Worm (Caenorhabditis elegans) whole organism, L1 larva: ENCODE results near the gene blos-7.
A peak's percentile ranks its signal among the peaks of the same experiment; 100 is the strongest.

Source experiments
- C04F5.9 ChIP-seq: sonication (generic microtip); optimal IDR thresholded peaks from 2 replicates; lab custom pipeline; 2016; ENCODE audit warnings: missing genetic modification characterization, missing compliant biosample characterization
- C16A3.4 ChIP-seq: fragments of 150-350 bp; optimal IDR thresholded peaks from 2 replicates; lab custom pipeline; 2014; ENCODE audit warnings: missing biosample characterization, missing genetic modification characterization
- F16B12.6 ChIP-seq: fragments of 150-350 bp; optimal IDR thresholded peaks from 2 replicates; lab custom pipeline; 2014; ENCODE audit warnings: missing biosample characterization, missing genetic modification characterization
- Y116A8C.19 ChIP-seq: sonication (generic microtip); optimal IDR thresholded peaks from 2 replicates; lab custom pipeline; 2016; ENCODE audit warnings: missing compliant biosample characterization, missing genetic modification characterization, borderline replicate concordance
- aha-1 ChIP-seq: fragments of 150-350 bp; optimal IDR thresholded peaks from 2 replicates; lab custom pipeline; 2014; ENCODE audit warnings: missing biosample characterization, missing genetic modification characterization
- aly-2 ChIP-seq: fragments of 150-350 bp; optimal IDR thresholded peaks from 2 replicates; lab custom pipeline; 2014; ENCODE audit warnings: missing biosample characterization, missing genetic modification characterization
- ama-1 ChIP-seq: fragments of 150-350 bp; optimal IDR thresholded peaks from 2 replicates; lab custom pipeline; 2014
- blmp-1 ChIP-seq: fragments of 150-350 bp; optimal IDR thresholded peaks from 2 replicates; lab custom pipeline; 2014; ENCODE audit warnings: missing biosample characterization, missing genetic modification characterization
- ceh-63 ChIP-seq: fragments of 200-800 bp; sonication (Bioruptor generic); optimal IDR thresholded peaks from 2 replicates; lab custom pipeline; 2018; ENCODE audit warnings: mild to moderate bottlenecking, missing genetic modification characterization, missing compliant biosample characterization
- ceh-8 ChIP-seq: fragments of 200-800 bp; sonication (Bioruptor generic); optimal IDR thresholded peaks from 2 replicates; lab custom pipeline; 2018; ENCODE audit warnings: mild to moderate bottlenecking, missing genetic modification characterization, moderate library complexity, missing compliant biosample characterization
- ceh-82 ChIP-seq, 3 experiments: fragments of 150-350 bp in 1 of 3; sonication (generic microtip) in 2 of 3; optimal IDR thresholded peaks; 2 replicates each; lab custom pipeline; 2014 to 2017; ENCODE audit warnings: missing biosample characterization in 3 of 3, missing genetic modification characterization in 3 of 3
- ceh-88 ChIP-seq: fragments of 200-800 bp; sonication (Bioruptor generic); IDR thresholded peaks from 2 replicates; pipeline ENCODE4 v1.3.6; 2022; ENCODE audit warnings: missing genetic modification characterization, missing compliant biosample characterization
- dpl-1 ChIP-seq, 3 experiments: fragments of 150-350 bp in 2 of 3; sonication (generic microtip) in 1 of 3; optimal IDR thresholded peaks; 2 replicates each; lab custom pipeline; 2014 to 2017; ENCODE audit warnings: missing biosample characterization in 3 of 3, missing genetic modification characterization in 3 of 3, missing genetic modification reagents in 3 of 3
- dsc-1 ChIP-seq: sonication (generic microtip); optimal IDR thresholded peaks from 2 replicates; lab custom pipeline; 2016; ENCODE audit warnings: mild to moderate bottlenecking, missing genetic modification characterization, missing compliant biosample characterization
- efl-1 ChIP-seq, 4 experiments: fragments of 150-350 bp; optimal IDR thresholded peaks in 3 of 4; peaks in 1 of 4; 1 replicate in 1 of 4; 2 replicates in 3 of 4; lab custom pipeline; 2014; ENCODE audit warnings: missing biosample characterization in 2 of 4, missing genetic modification characterization in 2 of 4, missing genetic modification reagents in 2 of 4
- efl-3 ChIP-seq: fragments of 200-800 bp; sonication (Bioruptor generic); optimal IDR thresholded peaks from 2 replicates; lab custom pipeline; 2018; ENCODE audit warnings: mild to moderate bottlenecking, missing genetic modification characterization, missing compliant biosample characterization
- egl-27 ChIP-seq, 2 experiments: fragments of 150-350 bp in 1 of 2; sonication (generic microtip); optimal IDR thresholded peaks; 3 replicates each; lab custom pipeline; 2017 to 2018; ENCODE audit warnings: missing biosample characterization in 2 of 2, missing genetic modification characterization in 2 of 2, missing genetic modification reagents in 2 of 2
- elt-2 ChIP-seq: sonication (generic microtip); optimal IDR thresholded peaks from 2 replicates; lab custom pipeline; 2016; ENCODE audit warnings: missing genetic modification characterization, mild to moderate bottlenecking, inconsistent platforms, missing compliant biosample characterization, missing genetic modification reagents
- ets-5 ChIP-seq: fragments of 200-800 bp; sonication (Bioruptor generic); IDR thresholded peaks from 2 replicates; pipeline ENCODE4 v1.3.6; 2022; ENCODE audit warnings: missing genetic modification characterization, missing compliant biosample characterization
- fkh-10 ChIP-seq: sonication (generic microtip); optimal IDR thresholded peaks from 2 replicates; lab custom pipeline; 2017; ENCODE audit warnings: missing biosample characterization, missing genetic modification reagents, missing genetic modification characterization
- fkh-4 ChIP-seq: sonication (generic microtip); optimal IDR thresholded peaks from 2 replicates; lab custom pipeline; 2016; ENCODE audit warnings: missing compliant biosample characterization, missing genetic modification characterization, borderline replicate concordance
- fkh-8 ChIP-seq: sonication (generic microtip); optimal IDR thresholded peaks from 2 replicates; lab custom pipeline; 2016; ENCODE audit warnings: mild to moderate bottlenecking, missing genetic modification characterization, missing compliant biosample characterization
- fos-1 ChIP-seq: fragments of 150-350 bp; optimal IDR thresholded peaks from 2 replicates; lab custom pipeline; 2014; ENCODE audit warnings: missing biosample characterization, missing genetic modification characterization
- grh-1 ChIP-seq: fragments of 200-800 bp; sonication (Bioruptor generic); IDR thresholded peaks from 2 replicates; pipeline ENCODE4 v1.3.6; 2022; ENCODE audit warnings: missing genetic modification reagents, missing genetic modification characterization, missing compliant biosample characterization
- lin-14 ChIP-seq: fragments of 200-800 bp; sonication (Bioruptor generic); optimal IDR thresholded peaks from 2 replicates; lab custom pipeline; 2018; ENCODE audit warnings: mild to moderate bottlenecking, missing genetic modification characterization, moderate library complexity, missing compliant biosample characterization
- lin-15B ChIP-seq: fragments of 150-350 bp; sonication (generic microtip); optimal IDR thresholded peaks from 3 replicates; lab custom pipeline; 2014; ENCODE audit warnings: missing biosample characterization, missing genetic modification characterization
- lin-35 ChIP-seq, 2 experiments: fragments of 150-350 bp; optimal IDR thresholded peaks; 2 replicates each; lab custom pipeline; 2014; ENCODE audit warnings: missing biosample characterization in 2 of 2, missing genetic modification characterization in 2 of 2, missing genetic modification reagents in 2 of 2
- lin-39 ChIP-seq: fragments of 150-350 bp; optimal IDR thresholded peaks from 2 replicates; lab custom pipeline; 2014; ENCODE audit warnings: missing biosample characterization, missing genetic modification reagents, missing genetic modification characterization
- lir-3 ChIP-seq: sonication (generic microtip); optimal IDR thresholded peaks from 2 replicates; lab custom pipeline; 2016; ENCODE audit warnings: mild to moderate bottlenecking, missing genetic modification characterization, moderate library complexity, missing compliant biosample characterization; ENCODE audit not compliant: poor library complexity
- lsy-2 ChIP-seq, 2 experiments: fragments of 150-350 bp; optimal IDR thresholded peaks; 2 replicates each; lab custom pipeline; 2014; ENCODE audit warnings: missing biosample characterization in 2 of 2, missing genetic modification characterization in 2 of 2
- mab-9 ChIP-seq: fragments of 200-800 bp; sonication (Bioruptor generic); IDR thresholded peaks from 2 replicates; pipeline ENCODE4 v1.3.6; 2022; ENCODE audit warnings: missing genetic modification reagents, missing genetic modification characterization, missing compliant biosample characterization
- mdl-1 ChIP-seq, 2 experiments: fragments of 150-350 bp; optimal IDR thresholded peaks; 2 replicates each; lab custom pipeline; 2014 to 2017; ENCODE audit warnings: missing biosample characterization in 2 of 2, missing genetic modification characterization in 2 of 2, inconsistent platforms in 1 of 2
- nhr-12 ChIP-seq: sonication (generic microtip); optimal IDR thresholded peaks from 2 replicates; lab custom pipeline; 2017; ENCODE audit warnings: missing biosample characterization, missing genetic modification characterization
- nhr-71 ChIP-seq: sonication (generic microtip); optimal IDR thresholded peaks from 2 replicates; lab custom pipeline; 2016; ENCODE audit warnings: mild to moderate bottlenecking, missing genetic modification characterization, moderate library complexity, missing compliant biosample characterization
- nhr-76 ChIP-seq: sonication (generic microtip); optimal IDR thresholded peaks from 2 replicates; lab custom pipeline; 2017; ENCODE audit warnings: missing biosample characterization, missing genetic modification characterization
- nhr-90 ChIP-seq: sonication (generic microtip); optimal IDR thresholded peaks from 2 replicates; lab custom pipeline; 2016; ENCODE audit warnings: mild to moderate bottlenecking, missing genetic modification characterization, missing compliant biosample characterization; ENCODE audit not compliant: poor library complexity
- rnt-1 ChIP-seq: sonication (generic microtip); optimal IDR thresholded peaks from 2 replicates; lab custom pipeline; 2016; ENCODE audit warnings: mild to moderate bottlenecking, missing genetic modification characterization, moderate library complexity, missing compliant biosample characterization
- skn-1 ChIP-seq: fragments of 150-350 bp; optimal IDR thresholded peaks from 2 replicates; lab custom pipeline; 2014; ENCODE audit warnings: missing biosample characterization, missing genetic modification characterization
- snpc-4 ChIP-seq: fragments of 150-350 bp; optimal IDR thresholded peaks from 2 replicates; lab custom pipeline; 2014; ENCODE audit warnings: missing biosample characterization, missing genetic modification characterization
- sox-4 ChIP-seq: sonication (generic microtip); optimal IDR thresholded peaks from 2 replicates; lab custom pipeline; 2016; ENCODE audit warnings: missing genetic modification characterization, missing compliant biosample characterization
- swsn-7 ChIP-seq: sonication (generic microtip); optimal IDR thresholded peaks from 2 replicates; lab custom pipeline; 2016; ENCODE audit warnings: missing genetic modification characterization, missing compliant biosample characterization
- tbx-2 ChIP-seq: sonication (generic microtip); optimal IDR thresholded peaks from 2 replicates; lab custom pipeline; 2016; ENCODE audit warnings: missing genetic modification characterization, missing compliant biosample characterization
- unc-130 ChIP-seq: fragments of 150-350 bp; optimal IDR thresholded peaks from 2 replicates; lab custom pipeline; 2017; ENCODE audit warnings: missing biosample characterization, missing genetic modification characterization, inconsistent platforms
- unc-30 ChIP-seq: sonication (generic microtip); optimal IDR thresholded peaks from 2 replicates; lab custom pipeline; 2017; ENCODE audit warnings: missing biosample characterization, missing genetic modification characterization
- unc-86 ChIP-seq: sonication (generic microtip); optimal IDR thresholded peaks from 2 replicates; lab custom pipeline; 2016; ENCODE audit warnings: missing genetic modification characterization, missing compliant biosample characterization
- vab-15 ChIP-seq: sonication (generic microtip); optimal IDR thresholded peaks from 2 replicates; lab custom pipeline; 2017; ENCODE audit warnings: missing genotype, mild to moderate bottlenecking, missing genetic modification characterization, missing compliant biosample characterization
- zag-1 ChIP-seq: fragments of 150-350 bp; optimal IDR thresholded peaks from 2 replicates; lab custom pipeline; 2014; ENCODE audit warnings: missing biosample characterization, missing genetic modification characterization
- ztf-11 ChIP-seq, 2 experiments: sonication (generic microtip); optimal IDR thresholded peaks; 2 replicates each; lab custom pipeline; 2016 to 2017; ENCODE audit warnings: missing genetic modification characterization in 2 of 2, missing biosample characterization in 1 of 2, missing compliant biosample characterization in 1 of 2
- ztf-4 ChIP-seq: fragments of 150-350 bp; optimal IDR thresholded peaks from 2 replicates; lab custom pipeline; 2014; ENCODE audit warnings: missing biosample characterization, missing genetic modification characterization

Gene blos-7

ce11 chrIV:3551777-3552462, 30.8 kb downstream of the blos-7 start (continued):
- TF ChIP-seq sox-4 (tag; lab: Kevin White, UChicago) (peak; percentile 13), egl-27 (tag; optimal IDR thresholded peaks at IDR 0.05; lab: Kevin White, UChicago) (no peak), rnt-1 (tag; lab: Kevin White, UChicago) (peak; percentile 69), unc-86 (tag; lab: Kevin White, UChicago) (peak; percentile 39), unc-30 (tag; lab: Kevin White, UChicago) (no peak), efl-1 (optimal IDR thresholded peaks at IDR 0.05; lab: Kevin White, UChicago) (peak; percentile 24 to 46), efl-1 (GFP tag; optimal IDR thresholded peaks at IDR 0.05 in 1 of 2; lab: Kevin White, UChicago) (peak; percentile 45 to 93), ztf-4 (tag; lab: Kevin White, UChicago) (no peak), F16B12.6 (no peak), lin-39 (tag; lab: Kevin White, UChicago) (no peak), fkh-4 (tag; lab: Kevin White, UChicago) (no peak), mab-9 (no peak), nhr-12 (tag; lab: Kevin White, UChicago) (no peak), aha-1 (tag; lab: Kevin White, UChicago) (no peak), snpc-4 (tag; lab: Kevin White, UChicago) (peak; percentile 42), fos-1 (tag; lab: Kevin White, UChicago) (peak; percentile 51), elt-2 (peak; percentile 32), tbx-2 (tag; lab: Kevin White, UChicago) (peak; percentile 18), blmp-1 (tag; lab: Kevin White, UChicago) (no peak), grh-1 (no peak), skn-1 (tag; lab: Kevin White, UChicago) (peak; percentile 36), ceh-8 (GFP tag; lab: Kevin White, UChicago) (no peak), efl-3 (no peak), swsn-7 (tag; lab: Kevin White, UChicago) (peak; percentile 58), lsy-2 (tag; optimal IDR thresholded peaks at IDR 0.05; lab: Kevin White, UChicago) (peak; percentile 34 to 71), aly-2 (tag; lab: Kevin White, UChicago) (no peak), lir-3 (no peak), nhr-76 (no peak), lin-15B (no peak), ama-1 (lab: Kevin White, UChicago) (no peak), lin-14 (GFP tag; lab: Kevin White, UChicago) (peak; percentile 55), zag-1 (tag; lab: Kevin White, UChicago) (no peak), dsc-1 (peak; percentile 62), ceh-82 (tag; optimal IDR thresholded peaks at IDR 0.05; lab: Kevin White, UChicago) (peak; percentile 20 to 63 (median 38))

- TF ChIP-seq mdl-1 (tag; optimal IDR thresholded peaks at IDR 0.05; lab: Kevin White, UChicago) (no peak), lsy-2 (tag; optimal IDR thresholded peaks at IDR 0.05; lab: Kevin White, UChicago) (no peak), fkh-10 (GFP tag; lab: Kevin White, UChicago) (no peak), dpl-1 (GFP tag; optimal IDR thresholded peaks at IDR 0.05; lab: Kevin White, UChicago) (peak in 1 of 3 experiments; percentile 12), nhr-12 (tag; lab: Kevin White, UChicago) (no peak), lin-35 (GFP tag; optimal IDR thresholded peaks at IDR 0.05; lab: Kevin White, UChicago) (peak in 1 of 2 experiments; percentile 48), sox-4 (tag; lab: Kevin White, UChicago) (no peak), lin-39 (tag; lab: Kevin White, UChicago) (no peak), ceh-63 (GFP tag; lab: Kevin White, UChicago) (no peak), vab-15 (tag; lab: Kevin White, UChicago) (no peak), C16A3.4 (tag; lab: Kevin White, UChicago) (no peak), fkh-8 (no peak), tbx-2 (tag; lab: Kevin White, UChicago) (no peak), ets-5 (GFP tag; lab: Robert Waterston, UW) (no peak), nhr-90 (tag; lab: Kevin White, UChicago) (peak; percentile 52), efl-1 (optimal IDR thresholded peaks at IDR 0.05; lab: Kevin White, UChicago) (peak in 1 of 2 experiments; percentile 32), efl-1 (GFP tag; optimal IDR thresholded peaks at IDR 0.05 in 1 of 2; lab: Kevin White, UChicago) (peak in 1 of 2 experiments; percentile 86), elt-2 (peak; percentile 64), fkh-4 (tag; lab: Kevin White, UChicago) (no peak), unc-130 (tag; lab: Kevin White, UChicago) (no peak), C04F5.9 (tag; lab: Kevin White, UChicago) (no peak), nhr-71 (peak; percentile 32), Y116A8C.19 (tag; lab: Kevin White, UChicago) (no peak), ztf-11 (tag; optimal IDR thresholded peaks at IDR 0.05; lab: Kevin White, UChicago) (no peak), fos-1 (tag; lab: Kevin White, UChicago) (no peak), ceh-88 (GFP tag; lab: Robert Waterston, UW) (no peak), F16B12.6 (no peak), lin-14 (GFP tag; lab: Kevin White, UChicago) (no peak)
Observed at ce11 chrIV:3548315-3548714, 34.4 kb downstream of the blos-7 start.
